Worm (Caenorhabditis elegans): ENCODE results near the gene twk-20.
A peak's percentile ranks its signal among the peaks of the same experiment; 100 is the strongest.

twk-20 gene

DNA sequence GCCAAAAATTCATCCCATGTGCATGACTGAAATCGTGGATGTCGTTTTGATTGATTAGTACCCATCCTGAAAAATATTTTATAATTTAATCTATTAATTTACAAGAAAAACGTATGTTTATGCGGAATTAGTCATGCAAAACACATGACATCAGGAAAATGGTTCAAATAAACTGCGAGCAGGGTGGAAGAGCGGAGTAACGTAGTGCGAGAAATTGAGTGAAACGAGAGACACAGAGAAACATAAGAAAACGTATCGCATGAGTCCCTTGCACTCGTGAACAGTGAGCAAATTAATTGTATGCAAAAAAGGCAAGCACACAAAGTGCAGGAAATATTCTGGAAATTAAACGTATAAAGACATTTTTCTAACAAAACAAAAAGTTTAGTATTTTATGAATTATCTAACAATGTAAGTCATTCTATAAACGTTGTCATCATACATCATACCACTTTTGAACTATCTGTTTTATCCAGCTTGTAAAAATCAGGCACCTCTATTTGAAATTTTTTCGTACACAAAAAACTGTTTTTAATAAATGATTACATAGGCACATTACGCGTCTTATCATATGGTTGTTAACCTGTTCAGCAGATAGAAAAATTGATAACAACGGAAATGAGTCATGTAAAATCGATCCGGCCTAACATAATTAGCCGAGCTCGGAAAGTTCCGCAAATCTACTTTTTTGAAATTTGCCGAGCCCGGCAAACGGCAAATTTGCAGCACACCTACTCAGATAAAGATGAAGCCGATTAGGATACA, 43.5 kb upstream of the twk-20 start, which contains the start of gene F54B11.5:
TSS of gene F54B11.5 (minus strand) at position 66 of the 765 bp plus-strand sequence.
- TF ChIP-seq lin-13 (tag; optimal IDR thresholded peaks at IDR 0.05) = peak; percentile 15
- no peak for TF ChIP-seq mab-5 (tag; optimal IDR thresholded peaks at IDR 0.05)
- peak; percentile 30 for TF ChIP-seq ces-1 (GFP tag; optimal IDR thresholded peaks at IDR 0.05)
- TF ChIP-seq hlh-1 (tag; optimal IDR thresholded peaks at IDR 0.05) = no peak
- TF ChIP-seq mep-1 (tag; optimal IDR thresholded peaks at IDR 0.05) = peak; percentile 33
- TF ChIP-seq pha-4 (tag; optimal IDR thresholded peaks at IDR 0.05) = no peak
- no peak for TF ChIP-seq sptf-1 (tag; optimal IDR thresholded peaks at IDR 0.05)
- TF ChIP-seq unc-62 (GFP tag; optimal IDR thresholded peaks at IDR 0.05) = peak; percentile 14

DNA sequence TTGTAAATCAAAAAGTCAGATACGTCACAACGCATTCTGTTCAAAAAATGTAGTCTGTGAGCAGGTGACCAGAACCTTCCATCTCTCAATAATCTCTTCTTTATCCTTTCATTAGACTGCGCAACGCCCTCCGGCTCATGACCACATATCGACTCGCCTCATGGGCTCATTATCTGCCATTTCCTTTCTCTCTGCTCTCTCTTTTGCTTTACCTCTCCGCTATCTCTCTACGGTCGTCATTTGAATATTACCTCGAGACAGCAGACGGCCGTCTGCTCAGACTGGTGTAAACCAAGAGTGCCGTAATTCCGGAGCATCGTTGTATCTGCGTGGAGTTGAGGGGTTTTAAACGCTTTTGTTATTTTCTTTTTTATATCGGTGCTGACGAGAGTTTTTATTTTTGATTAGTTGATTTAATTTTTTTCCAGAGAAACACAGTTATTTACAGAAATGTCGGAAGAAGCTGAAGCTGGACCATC, 41.6 kb upstream of the twk-20 start, which contains the start of gene bra-1:
TSS of gene bra-1 (plus strand) at position 429 of the 479 bp plus-strand sequence.
- TF ChIP-seq lsy-2 (tag; optimal IDR thresholded peaks at IDR 0.05) = peak; percentile 57
- TF ChIP-seq nhr-76 (tag; optimal IDR thresholded peaks at IDR 0.05) = no peak
- peak; percentile 16 for TF ChIP-seq drap-1 (GFP tag; optimal IDR thresholded peaks at IDR 0.05)
- TF ChIP-seq unc-62 (GFP tag; optimal IDR thresholded peaks at IDR 0.05) = peak; percentile 47
- peak; percentile 55 for TF ChIP-seq mls-2 (tag; optimal IDR thresholded peaks at IDR 0.05)
- TF ChIP-seq sem-2 (GFP tag; optimal IDR thresholded peaks at IDR 0.05) = no peak
- TF ChIP-seq mab-5 (tag; optimal IDR thresholded peaks at IDR 0.05) = no peak
- no peak for TF ChIP-seq tbx-8 (GFP tag; optimal IDR thresholded peaks at IDR 0.05)
- TF ChIP-seq flh-1 (GFP tag; optimal IDR thresholded peaks at IDR 0.05) = no peak
- TF ChIP-seq nhr-12 (tag; optimal IDR thresholded peaks at IDR 0.05) = no peak
- TF ChIP-seq nhr-2 (tag; optimal IDR thresholded peaks at IDR 0.05) = peak; percentile 32
- TF ChIP-seq pha-4 (tag; optimal IDR thresholded peaks at IDR 0.05) = peak; percentile 37
- TF ChIP-seq ceh-39 (tag; optimal IDR thresholded peaks at IDR 0.05) = peak; percentile 94
- TF ChIP-seq bed-3 (GFP tag; optimal IDR thresholded peaks at IDR 0.05) = no peak
- TF ChIP-seq ham-2 (GFP tag; optimal IDR thresholded peaks at IDR 0.05) = no peak
- TF ChIP-seq hlh-1 (tag; optimal IDR thresholded peaks at IDR 0.05) = peak; percentile 81
- no peak for TF ChIP-seq elt-1 (tag; optimal IDR thresholded peaks at IDR 0.05; ENCODE audit: borderline replicate concordance, insufficient read depth)
- peak; percentile 80 for TF ChIP-seq cnd-1 (tag; optimal IDR thresholded peaks at IDR 0.05)
- TF ChIP-seq elt-3 (tag; optimal IDR thresholded peaks at IDR 0.05) = no peak
- peak; percentile 66 for TF ChIP-seq sptf-1 (tag; optimal IDR thresholded peaks at IDR 0.05)
- peak; percentile 74 for TF ChIP-seq ces-1 (GFP tag; optimal IDR thresholded peaks at IDR 0.05)
- TF ChIP-seq nhr-237 (tag; optimal IDR thresholded peaks at IDR 0.05) = no peak
- TF ChIP-seq snpc-4 (tag; optimal IDR thresholded peaks at IDR 0.05) = no peak
- TF ChIP-seq ceh-83 (GFP tag; optimal IDR thresholded peaks at IDR 0.05) = no peak
- peak; percentile 67 for TF ChIP-seq ztf-11 (tag; optimal IDR thresholded peaks at IDR 0.05)
- peak; percentile 62 for TF ChIP-seq unc-120 (tag; optimal IDR thresholded peaks at IDR 0.05; ENCODE audit: poor library complexity, severe bottlenecking)
- no peak for TF ChIP-seq ceh-43 (GFP tag; optimal IDR thresholded peaks at IDR 0.05)
- no peak for TF ChIP-seq zip-8 (tag; optimal IDR thresholded peaks at IDR 0.05)
- no peak for TF ChIP-seq blmp-1 (tag; optimal IDR thresholded peaks at IDR 0.05)
- no peak for TF ChIP-seq nhr-28 (tag; optimal IDR thresholded peaks at IDR 0.05)
- no peak for TF ChIP-seq unc-39 (tag; optimal IDR thresholded peaks at IDR 0.05)
- no peak for TF ChIP-seq lin-32 (GFP tag; optimal IDR thresholded peaks at IDR 0.05)
- peak; percentile 78 for TF ChIP-seq mep-1 (tag; optimal IDR thresholded peaks at IDR 0.05)
- TF ChIP-seq lin-13 (tag; optimal IDR thresholded peaks at IDR 0.05) = peak; percentile 53
- peak; percentile 11 for TF ChIP-seq M03D4.4 (tag; optimal IDR thresholded peaks at IDR 0.05)

DNA sequence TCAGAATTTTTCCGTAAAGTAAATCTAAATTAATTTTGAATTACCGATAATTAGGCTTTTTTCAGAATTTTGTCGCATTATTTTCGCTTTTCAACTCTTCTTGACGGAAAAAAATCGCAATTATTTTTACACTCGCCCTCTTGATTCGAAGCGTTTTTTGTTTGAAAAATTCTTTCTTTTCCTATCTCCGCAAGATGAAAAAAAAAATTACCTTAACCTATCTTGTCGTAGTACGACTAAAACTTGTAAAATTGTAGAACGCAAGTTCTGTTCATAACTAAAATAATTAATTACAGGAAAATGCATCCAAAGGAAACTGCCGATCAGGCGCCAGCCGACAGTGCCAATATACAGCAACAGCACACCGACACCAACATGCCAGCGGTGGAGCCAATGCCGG, 39.5 kb upstream of the twk-20 start, which contains the start of gene F54B11.7:
TSS of gene F54B11.7 (plus strand) at position 301 of the 400 bp plus-strand sequence.
- TF ChIP-seq snpc-4 (tag; optimal IDR thresholded peaks at IDR 0.05) (no peak), nhr-12 (tag; optimal IDR thresholded peaks at IDR 0.05) (no peak), mab-5 (tag; optimal IDR thresholded peaks at IDR 0.05) (no peak), unc-120 (tag; optimal IDR thresholded peaks at IDR 0.05; ENCODE audit: poor library complexity, severe bottlenecking) (no peak)
